Worm (Caenorhabditis elegans) whole organism, midembryonic: ENCODE data around the gene Y46G5A.39.
A peak's percentile ranks its signal among the peaks of the same experiment; 100 is the strongest.
"Not testable (repeated sequence)": the region's sequence is repeated elsewhere in the genome, so short reads cannot be mapped to it uniquely, and the experiment has no call there.

ENCODE experiments used
- cog-1 ChIP-seq: sonication (generic microtip); optimal IDR thresholded peaks from 2 replicates; lab custom pipeline; 2016; ENCODE audit warnings: missing genetic modification characterization, missing compliant biosample characterization
- flt-1 ChIP-seq: fragments of 200-800 bp; sonication (Bioruptor generic); IDR thresholded peaks from 2 replicates; pipeline ENCODE4 v1.3.6; 2022; ENCODE audit warnings: missing genetic modification characterization, missing compliant biosample characterization
- ztf-23 ChIP-seq: fragments of 200-800 bp; sonication (Bioruptor generic); IDR thresholded peaks from 2 replicates; pipeline ENCODE4 v1.3.6; 2022; ENCODE audit warnings: missing genetic modification reagents, missing genetic modification characterization, missing compliant biosample characterization

- TF ChIP-seq flt-1 (GFP tag; lab: Robert Waterston, UW): peak; percentile 58
- TF ChIP-seq cog-1 (tag; lab: Kevin White, UChicago); ztf-23 (GFP tag; lab: Robert Waterston, UW): not testable (repeated sequence)
Observed at ce11 chrII:12778374-12778773, 24.7 kb upstream of the Y46G5A.39 start.
